Fruit fly (Drosophila melanogaster) whole organism, prepupa: ENCODE data around the gene Sry-beta.
A peak's percentile ranks its signal among the peaks of the same experiment; 100 is the strongest.

Experiments
- Blimp-1 ChIP-seq: fragments of 200-800 bp; sonication (Bioruptor generic); optimal IDR thresholded peaks from 3 replicates; lab custom pipeline; 2017; ENCODE audit warnings: missing biosample characterization, missing genetic modification characterization, mild to moderate bottlenecking, moderate library complexity, missing genetic modification reagents
- CG10631 ChIP-seq: fragments of 200-800 bp; sonication (Bioruptor generic); optimal IDR thresholded peaks from 2 replicates; lab custom pipeline; 2016; ENCODE audit warnings: missing biosample characterization, missing genetic modification characterization
- CG10669 ChIP-seq: fragments of 200-800 bp; sonication (Bioruptor generic); optimal IDR thresholded peaks from 3 replicates; lab custom pipeline; 2018; ENCODE audit warnings: missing biosample characterization, mild to moderate bottlenecking, missing genetic modification characterization, moderate library complexity
- CG11294 ChIP-seq: fragments of 200-800 bp; sonication (Bioruptor generic); IDR thresholded peaks from 2 replicates; pipeline ENCODE4 v1.3.6; 2022; ENCODE audit warnings: missing biosample characterization, missing genetic modification characterization
- CG11902 ChIP-seq: fragments of 200-800 bp; sonication (Bioruptor generic); optimal IDR thresholded peaks from 3 replicates; lab custom pipeline; 2016; ENCODE audit warnings: missing biosample characterization, missing genetic modification characterization
- CG15336 ChIP-seq: fragments of 200-800 bp; sonication (Bioruptor generic); IDR thresholded peaks from 2 replicates; pipeline ENCODE4 v1.3.6; 2022; ENCODE audit warnings: missing biosample characterization, missing genetic modification characterization
- CG1621 ChIP-seq: fragments of 200-800 bp; sonication (Bioruptor generic); optimal IDR thresholded peaks from 3 replicates; lab custom pipeline; 2018; ENCODE audit warnings: missing biosample characterization, mild to moderate bottlenecking, missing genetic modification characterization
- CG16779 ChIP-seq: fragments of 200-800 bp; sonication (Bioruptor generic); optimal IDR thresholded peaks from 3 replicates; lab custom pipeline; 2017; ENCODE audit warnings: missing biosample characterization, mild to moderate bottlenecking, missing genetic modification characterization
- CG31627 ChIP-seq: fragments of 200-800 bp; sonication (Bioruptor generic); optimal IDR thresholded peaks from 3 replicates; lab custom pipeline; 2016; ENCODE audit warnings: missing biosample characterization, missing genetic modification characterization
- CG32006 ChIP-seq: fragments of 200-800 bp; sonication (Bioruptor generic); optimal IDR thresholded peaks from 3 replicates; lab custom pipeline; 2017; ENCODE audit warnings: missing biosample characterization, mild to moderate bottlenecking, missing genetic modification characterization
- CG34406 ChIP-seq: fragments of 200-800 bp; sonication (Bioruptor generic); optimal IDR thresholded peaks from 3 replicates; lab custom pipeline; 2016; ENCODE audit warnings: missing biosample characterization, missing genetic modification characterization
- CG3919 ChIP-seq: fragments of 200-800 bp; sonication (Bioruptor generic); optimal IDR thresholded peaks from 3 replicates; lab custom pipeline; 2016; ENCODE audit warnings: missing biosample characterization, missing genetic modification characterization
- CG6163 ChIP-seq: fragments of 200-800 bp; sonication (Bioruptor generic); IDR thresholded peaks from 3 replicates; pipeline ENCODE4 v1.3.6; 2022; ENCODE audit warnings: missing biosample characterization, missing genetic modification characterization
- CG6276 ChIP-seq: fragments of 200-800 bp; sonication (Bioruptor generic); optimal IDR thresholded peaks from 2 replicates; lab custom pipeline; 2017; ENCODE audit warnings: missing biosample characterization, mild to moderate bottlenecking, missing genetic modification characterization
- CG6792 ChIP-seq: fragments of 200-800 bp; sonication (Bioruptor generic); optimal IDR thresholded peaks from 3 replicates; lab custom pipeline; 2016; ENCODE audit warnings: missing biosample characterization, missing genetic modification characterization
- CG6808 ChIP-seq: fragments of 200-800 bp; sonication (Bioruptor generic); optimal IDR thresholded peaks from 3 replicates; lab custom pipeline; 2017; ENCODE audit warnings: missing biosample characterization, missing genetic modification characterization, mild to moderate bottlenecking, moderate library complexity, missing genetic modification reagents
- CG6854 ChIP-seq: fragments of 200-800 bp; sonication (Bioruptor generic); optimal IDR thresholded peaks from 2 replicates; lab custom pipeline; 2017; ENCODE audit warnings: missing biosample characterization, mild to moderate bottlenecking, missing genetic modification characterization
- CG7368 ChIP-seq: fragments of 200-800 bp; sonication (Bioruptor generic); optimal IDR thresholded peaks from 3 replicates; lab custom pipeline; 2016; ENCODE audit warnings: missing biosample characterization, missing genetic modification characterization
- CG8119 ChIP-seq: fragments of 200-800 bp; sonication (Bioruptor generic); IDR thresholded peaks from 3 replicates; pipeline ENCODE4 v1.3.6; 2022; ENCODE audit warnings: missing biosample characterization, missing genetic modification characterization
- CG8319 ChIP-seq: fragments of 200-800 bp; sonication (Bioruptor generic); optimal IDR thresholded peaks from 3 replicates; lab custom pipeline; 2016; ENCODE audit warnings: missing biosample characterization, missing genetic modification characterization
- CG8632 ChIP-seq: fragments of 200-800 bp; sonication (Bioruptor generic); optimal IDR thresholded peaks from 3 replicates; lab custom pipeline; 2016; ENCODE audit warnings: missing biosample characterization, missing genetic modification characterization
- CG9139 ChIP-seq: fragments of 200-800 bp; sonication (Bioruptor generic); optimal IDR thresholded peaks from 3 replicates; lab custom pipeline; 2017; ENCODE audit warnings: missing biosample characterization, mild to moderate bottlenecking, missing genetic modification characterization
- Eip78C ChIP-seq: fragments of 200-800 bp; sonication (Bioruptor generic); peaks from one replicate; lab custom pipeline; 2016; ENCODE audit warnings: missing biosample characterization, missing genetic modification characterization
- Gug ChIP-seq: fragments of 200-800 bp; sonication (Bioruptor generic); IDR thresholded peaks from 2 replicates; pipeline ENCODE4 v1.3.6; 2022; ENCODE audit warnings: missing biosample characterization, missing genetic modification characterization
- Hr39 ChIP-seq: fragments of 200-800 bp; sonication (Bioruptor generic); optimal IDR thresholded peaks from 2 replicates; lab custom pipeline; 2016; ENCODE audit warnings: missing biosample characterization, missing genetic modification characterization
- Lpt ChIP-seq: fragments of 200-800 bp; sonication (Bioruptor generic); optimal IDR thresholded peaks from 3 replicates; lab custom pipeline; 2016; ENCODE audit warnings: missing biosample characterization, missing genetic modification characterization
- Met ChIP-seq: fragments of 200-800 bp; sonication (Bioruptor generic); optimal IDR thresholded peaks from 3 replicates; lab custom pipeline; 2016; ENCODE audit warnings: missing biosample characterization, missing genetic modification characterization
- OdsH ChIP-seq: fragments of 200-800 bp; sonication (Bioruptor generic); optimal IDR thresholded peaks from 3 replicates; lab custom pipeline; 2016; ENCODE audit warnings: missing biosample characterization, missing genetic modification characterization
- Smox ChIP-seq: fragments of 200-800 bp; sonication (Bioruptor generic); optimal IDR thresholded peaks from 3 replicates; lab custom pipeline; 2016; ENCODE audit warnings: missing biosample characterization, missing genetic modification characterization
- Sox102F ChIP-seq: fragments of 200-800 bp; sonication (Bioruptor generic); optimal IDR thresholded peaks from 2 replicates; lab custom pipeline; 2016; ENCODE audit warnings: missing biosample characterization, mild to moderate bottlenecking, missing genetic modification characterization
- acj6 ChIP-seq: fragments of 200-800 bp; sonication (Bioruptor generic); optimal IDR thresholded peaks from 3 replicates; lab custom pipeline; 2016; ENCODE audit warnings: missing biosample characterization, missing genetic modification characterization
- cyc ChIP-seq: fragments of 200-800 bp; sonication (Bioruptor generic); optimal IDR thresholded peaks from 3 replicates; lab custom pipeline; 2016; ENCODE audit warnings: missing biosample characterization, missing genetic modification characterization
- dac ChIP-seq: fragments of 200-800 bp; sonication (Bioruptor generic); optimal IDR thresholded peaks from 2 replicates; lab custom pipeline; 2017; ENCODE audit warnings: missing biosample characterization, mild to moderate bottlenecking, missing genetic modification characterization
- dsx ChIP-seq: fragments of 200-800 bp; optimal IDR thresholded peaks from 3 replicates; lab custom pipeline; 2019; ENCODE audit warnings: missing biosample characterization, mild to moderate bottlenecking, missing genetic modification characterization, moderate library complexity; ENCODE audit not compliant: poor library complexity, severe bottlenecking
- eg ChIP-seq: fragments of 200-800 bp; sonication (Bioruptor generic); IDR thresholded peaks from 3 replicates; pipeline ENCODE4 v1.3.6; 2022; ENCODE audit warnings: missing biosample characterization, missing genetic modification characterization
- esn ChIP-seq: fragments of 200-800 bp; sonication (Bioruptor generic); optimal IDR thresholded peaks from 2 replicates; lab custom pipeline; 2016; ENCODE audit warnings: missing biosample characterization, mild to moderate bottlenecking, missing genetic modification characterization, moderate library complexity
- fkh ChIP-seq: fragments of 200-800 bp; sonication (Bioruptor generic); optimal IDR thresholded peaks from 3 replicates; lab custom pipeline; 2017; ENCODE audit warnings: missing biosample characterization, mild to moderate bottlenecking, missing genetic modification characterization, moderate library complexity
- lz ChIP-seq: fragments of 200-800 bp; sonication (Bioruptor generic); optimal IDR thresholded peaks from 3 replicates; lab custom pipeline; 2016; ENCODE audit warnings: missing biosample characterization, missing genetic modification characterization
- net ChIP-seq: fragments of 200-800 bp; sonication (Bioruptor generic); optimal IDR thresholded peaks from 3 replicates; lab custom pipeline; 2016; ENCODE audit warnings: missing biosample characterization, missing genetic modification characterization
- salr ChIP-seq, 2 experiments: fragments of 200-800 bp; sonication (Bioruptor generic); optimal IDR thresholded peaks; 3 replicates each; lab custom pipeline; 2016 to 2018; ENCODE audit warnings: missing biosample characterization in 2 of 2, missing genetic modification characterization in 2 of 2, mild to moderate bottlenecking in 1 of 2
- spab ChIP-seq: fragments of 200-800 bp; sonication (Bioruptor generic); optimal IDR thresholded peaks from 2 replicates; lab custom pipeline; 2017; ENCODE audit warnings: missing biosample characterization, mild to moderate bottlenecking, missing genetic modification characterization, missing genetic modification reagents
- ss ChIP-seq, 2 experiments: fragments of 200-800 bp; sonication (Bioruptor generic); optimal IDR thresholded peaks; 2 replicates in 1 of 2; 3 replicates in 1 of 2; lab custom pipeline; 2017 to 2018; ENCODE audit warnings: mild to moderate bottlenecking in 2 of 2, missing biosample characterization in 2 of 2, missing genetic modification characterization in 2 of 2, moderate library complexity in 1 of 2
- svp ChIP-seq: fragments of 200-800 bp; sonication (Bioruptor generic); peaks from one replicate; lab custom pipeline; 2016; ENCODE audit warnings: missing biosample characterization, missing genetic modification characterization
- topi ChIP-seq: fragments of 200-800 bp; sonication (Bioruptor generic); optimal IDR thresholded peaks from 3 replicates; lab custom pipeline; 2016; ENCODE audit warnings: missing biosample characterization, missing genetic modification characterization
- vri ChIP-seq: fragments of 200-800 bp; sonication (Bioruptor generic); optimal IDR thresholded peaks from 3 replicates; lab custom pipeline; 2016; ENCODE audit warnings: missing biosample characterization, mild to moderate bottlenecking, missing genetic modification characterization

Gene Sry-beta

dm6 chr3R:30013909-30014308 lies 25.6 kb upstream of the Sry-beta start (continued):
- TF ChIP-seq CG6854 (GFP tag; lab: Kevin White, UChicago) = peak; percentile 85
- peak; percentile 86 for TF ChIP-seq CG6276
- TF ChIP-seq CG9139 (GFP tag; lab: Kevin White, UChicago) = peak; percentile 93
- TF ChIP-seq Smox (GFP tag; lab: Kevin White, UChicago) = no peak
- TF ChIP-seq OdsH (GFP tag; lab: Kevin White, UChicago) = no peak
- peak; percentile 5 for TF ChIP-seq Blimp-1 (GFP tag; lab: Kevin White, UChicago)
- TF ChIP-seq CG8319 (GFP tag; lab: Kevin White, UChicago) = peak; percentile 18
- TF ChIP-seq CG7368 (GFP tag; lab: Kevin White, UChicago) = no peak
- peak; percentile 77 for TF ChIP-seq spab (GFP tag; lab: Kevin White, UChicago)
- peak; percentile 16 for TF ChIP-seq Lpt (GFP tag; lab: Kevin White, UChicago)
- TF ChIP-seq topi (GFP tag; lab: Kevin White, UChicago) = peak; percentile 36

- TF ChIP-seq Gug (GFP tag; lab: Robert Waterston, UW) (no peak), CG6163 (no peak), CG8632 (no peak), CG10631 (GFP tag; lab: Kevin White, UChicago) (no peak), CG31627 (GFP tag; lab: Kevin White, UChicago) (no peak), salr (GFP tag; optimal IDR thresholded peaks at IDR 0.05; lab: Kevin White, UChicago) (no peak), Smox (GFP tag; lab: Kevin White, UChicago) (no peak), dac (GFP tag; lab: Kevin White, UChicago) (no peak), lz (GFP tag; lab: Kevin White, UChicago) (no peak), CG11902 (GFP tag; lab: Kevin White, UChicago) (no peak), CG8319 (GFP tag; lab: Kevin White, UChicago) (no peak), CG15336 (no peak)
These were observed 25.0 kb upstream of the Sry-beta start for dm6 chr3R:30014480-30014879.

dm6 chr3R:30014977-30015514 lies 24.5 kb upstream of the Sry-beta start, which contains the start of gene CG7920:
CG7920 (minus strand) TSS chr3R:30015284.
- TF ChIP-seq CG31627 (GFP tag; lab: Kevin White, UChicago) (peak; percentile 10), dsx (GFP tag; lab: Kevin White, UChicago) (peak; percentile 42), vri (GFP tag; lab: Kevin White, UChicago) (peak; percentile 71), CG15336 (peak; percentile 46; the same call in 1 of the 2 replicates), CG6854 (GFP tag; lab: Kevin White, UChicago) (peak; percentile 73), CG10669 (no peak), acj6 (GFP tag; lab: Kevin White, UChicago) (no peak), CG6808 (GFP tag; lab: Kevin White, UChicago) (peak; percentile 31), Hr39 (GFP tag; lab: Kevin White, UChicago) (no peak), CG6163 (peak; percentile 61; the same call in 2 of the 3 replicates), Sox102F (GFP tag; lab: Kevin White, UChicago) (peak; percentile 25), CG8119 (GFP tag; lab: Robert Waterston, UW) (peak; percentile 60; the same call in 2 of the 3 replicates), ss (GFP tag; optimal IDR thresholded peaks at IDR 0.05; lab: Kevin White, UChicago) (peak; percentile 65 to 68), CG6276 (peak; percentile 44), salr (GFP tag; optimal IDR thresholded peaks at IDR 0.05; lab: Kevin White, UChicago) (no peak), CG32006 (GFP tag; lab: Kevin White, UChicago) (peak; percentile 12), fkh (GFP tag; lab: Kevin White, UChicago) (peak; percentile 7), Met (GFP tag; lab: Kevin White, UChicago) (no peak), cyc (peak; percentile 13), CG1621 (tag; lab: Kevin White, UChicago) (peak; percentile 61), CG11294 (GFP tag; lab: Robert Waterston, UW) (no peak), CG16779 (tag; lab: Kevin White, UChicago) (peak; percentile 52), esn (peak; percentile 50), OdsH (GFP tag; lab: Kevin White, UChicago) (no peak), topi (GFP tag; lab: Kevin White, UChicago) (peak; percentile 14), CG3919 (GFP tag; lab: Kevin White, UChicago) (peak; percentile 65), CG8319 (GFP tag; lab: Kevin White, UChicago) (no peak), CG9139 (GFP tag; lab: Kevin White, UChicago) (peak; percentile 66), net (GFP tag; lab: Kevin White, UChicago) (peak; percentile 45), lz (GFP tag; lab: Kevin White, UChicago) (peak; percentile 39), eg (peak; percentile 60; the same call in 2 of the 3 replicates), svp (GFP tag; lab: Kevin White, UChicago) (peak; percentile 44), CG34406 (GFP tag; lab: Kevin White, UChicago) (peak; percentile 7), CG6792 (GFP tag; lab: Kevin White, UChicago) (peak; percentile 16), Eip78C (peak; percentile 75), CG7368 (GFP tag; lab: Kevin White, UChicago) (no peak)
